Fruit fly (Drosophila melanogaster) whole organism, prepupa: ENCODE measurements around the gene Pdh.

Experiments used
- Blimp-1 ChIP-seq: fragments of 200-800 bp; sonication (Bioruptor generic); optimal IDR thresholded peaks from 3 replicates; lab custom pipeline; 2017; ENCODE audit warnings: missing biosample characterization, missing genetic modification characterization, mild to moderate bottlenecking, moderate library complexity, missing genetic modification reagents
- CG10631 ChIP-seq: fragments of 200-800 bp; sonication (Bioruptor generic); optimal IDR thresholded peaks from 2 replicates; lab custom pipeline; 2016; ENCODE audit warnings: missing biosample characterization, missing genetic modification characterization
- CG10669 ChIP-seq: fragments of 200-800 bp; sonication (Bioruptor generic); optimal IDR thresholded peaks from 3 replicates; lab custom pipeline; 2018; ENCODE audit warnings: missing biosample characterization, mild to moderate bottlenecking, missing genetic modification characterization, moderate library complexity
- CG11294 ChIP-seq: fragments of 200-800 bp; sonication (Bioruptor generic); IDR thresholded peaks from 2 replicates; pipeline ENCODE4 v1.3.6; 2022; ENCODE audit warnings: missing biosample characterization, missing genetic modification characterization
- CG11762 ChIP-seq: fragments of 200-800 bp; sonication (Bioruptor generic); optimal IDR thresholded peaks from 3 replicates; lab custom pipeline; 2016; ENCODE audit warnings: missing biosample characterization, missing genetic modification characterization; ENCODE audit not compliant: insufficient read depth
- CG11902 ChIP-seq: fragments of 200-800 bp; sonication (Bioruptor generic); optimal IDR thresholded peaks from 3 replicates; lab custom pipeline; 2016; ENCODE audit warnings: missing biosample characterization, missing genetic modification characterization
- CG15336 ChIP-seq: fragments of 200-800 bp; sonication (Bioruptor generic); IDR thresholded peaks from 2 replicates; pipeline ENCODE4 v1.3.6; 2022; ENCODE audit warnings: missing biosample characterization, missing genetic modification characterization
- CG1621 ChIP-seq: fragments of 200-800 bp; sonication (Bioruptor generic); optimal IDR thresholded peaks from 3 replicates; lab custom pipeline; 2018; ENCODE audit warnings: missing biosample characterization, mild to moderate bottlenecking, missing genetic modification characterization
- CG16779 ChIP-seq: fragments of 200-800 bp; sonication (Bioruptor generic); optimal IDR thresholded peaks from 3 replicates; lab custom pipeline; 2017; ENCODE audit warnings: missing biosample characterization, mild to moderate bottlenecking, missing genetic modification characterization
- CG3032 ChIP-seq: fragments of 200-800 bp; optimal IDR thresholded peaks from 2 replicates; lab custom pipeline; 2019; ENCODE audit warnings: missing biosample characterization, mild to moderate bottlenecking, missing genetic modification characterization, moderate library complexity
- CG31627 ChIP-seq: fragments of 200-800 bp; sonication (Bioruptor generic); optimal IDR thresholded peaks from 3 replicates; lab custom pipeline; 2016; ENCODE audit warnings: missing biosample characterization, missing genetic modification characterization
- CG34406 ChIP-seq: fragments of 200-800 bp; sonication (Bioruptor generic); optimal IDR thresholded peaks from 3 replicates; lab custom pipeline; 2016; ENCODE audit warnings: missing biosample characterization, missing genetic modification characterization
- CG3919 ChIP-seq: fragments of 200-800 bp; sonication (Bioruptor generic); optimal IDR thresholded peaks from 3 replicates; lab custom pipeline; 2016; ENCODE audit warnings: missing biosample characterization, missing genetic modification characterization
- CG4318 ChIP-seq: fragments of 200-800 bp; sonication (Bioruptor generic); optimal IDR thresholded peaks from 3 replicates; lab custom pipeline; 2017; ENCODE audit warnings: missing biosample characterization, mild to moderate bottlenecking, missing genetic modification characterization
- CG6163 ChIP-seq: fragments of 200-800 bp; sonication (Bioruptor generic); IDR thresholded peaks from 3 replicates; pipeline ENCODE4 v1.3.6; 2022; ENCODE audit warnings: missing biosample characterization, missing genetic modification characterization
- CG6276 ChIP-seq: fragments of 200-800 bp; sonication (Bioruptor generic); optimal IDR thresholded peaks from 2 replicates; lab custom pipeline; 2017; ENCODE audit warnings: missing biosample characterization, mild to moderate bottlenecking, missing genetic modification characterization
- CG6808 ChIP-seq: fragments of 200-800 bp; sonication (Bioruptor generic); optimal IDR thresholded peaks from 3 replicates; lab custom pipeline; 2017; ENCODE audit warnings: missing biosample characterization, missing genetic modification characterization, mild to moderate bottlenecking, moderate library complexity, missing genetic modification reagents
- CG8119 ChIP-seq: fragments of 200-800 bp; sonication (Bioruptor generic); IDR thresholded peaks from 3 replicates; pipeline ENCODE4 v1.3.6; 2022; ENCODE audit warnings: missing biosample characterization, missing genetic modification characterization
- CG8319 ChIP-seq: fragments of 200-800 bp; sonication (Bioruptor generic); optimal IDR thresholded peaks from 3 replicates; lab custom pipeline; 2016; ENCODE audit warnings: missing biosample characterization, missing genetic modification characterization
- CG8632 ChIP-seq: fragments of 200-800 bp; sonication (Bioruptor generic); optimal IDR thresholded peaks from 3 replicates; lab custom pipeline; 2016; ENCODE audit warnings: missing biosample characterization, missing genetic modification characterization
- CG9139 ChIP-seq: fragments of 200-800 bp; sonication (Bioruptor generic); optimal IDR thresholded peaks from 3 replicates; lab custom pipeline; 2017; ENCODE audit warnings: missing biosample characterization, mild to moderate bottlenecking, missing genetic modification characterization
- Eip75B ChIP-seq: fragments of 200-800 bp; sonication (Bioruptor generic); optimal IDR thresholded peaks from 3 replicates; lab custom pipeline; 2016; ENCODE audit warnings: missing biosample characterization, missing genetic modification characterization
- Eip78C ChIP-seq: fragments of 200-800 bp; sonication (Bioruptor generic); peaks from one replicate; lab custom pipeline; 2016; ENCODE audit warnings: missing biosample characterization, missing genetic modification characterization
- Ets21C ChIP-seq: fragments of 200-800 bp; sonication (Bioruptor generic); optimal IDR thresholded peaks from 3 replicates; lab custom pipeline; 2016; ENCODE audit warnings: missing biosample characterization, missing genetic modification characterization
- Ets96B ChIP-seq: fragments of 200-800 bp; optimal IDR thresholded peaks from 2 replicates; lab custom pipeline; 2019; ENCODE audit warnings: missing biosample characterization, mild to moderate bottlenecking, missing genetic modification characterization, moderate library complexity
- Gug ChIP-seq: fragments of 200-800 bp; sonication (Bioruptor generic); IDR thresholded peaks from 2 replicates; pipeline ENCODE4 v1.3.6; 2022; ENCODE audit warnings: missing biosample characterization, missing genetic modification characterization
- Hr38 ChIP-seq: sonication (Bioruptor generic); optimal IDR thresholded peaks from 2 replicates; lab custom pipeline; 2016; ENCODE audit warnings: missing biosample characterization, missing genetic modification characterization
- Hr39 ChIP-seq: fragments of 200-800 bp; sonication (Bioruptor generic); optimal IDR thresholded peaks from 2 replicates; lab custom pipeline; 2016; ENCODE audit warnings: missing biosample characterization, missing genetic modification characterization
- Hr4 ChIP-seq: fragments of 200-800 bp; sonication (Bioruptor generic); optimal IDR thresholded peaks from 3 replicates; lab custom pipeline; 2016; ENCODE audit warnings: missing biosample characterization, missing genetic modification characterization
- Met ChIP-seq: fragments of 200-800 bp; sonication (Bioruptor generic); optimal IDR thresholded peaks from 3 replicates; lab custom pipeline; 2016; ENCODE audit warnings: missing biosample characterization, missing genetic modification characterization
- OdsH ChIP-seq: fragments of 200-800 bp; sonication (Bioruptor generic); optimal IDR thresholded peaks from 3 replicates; lab custom pipeline; 2016; ENCODE audit warnings: missing biosample characterization, missing genetic modification characterization
- Smox ChIP-seq: fragments of 200-800 bp; sonication (Bioruptor generic); optimal IDR thresholded peaks from 3 replicates; lab custom pipeline; 2016; ENCODE audit warnings: missing biosample characterization, missing genetic modification characterization
- Sox102F ChIP-seq: fragments of 200-800 bp; sonication (Bioruptor generic); optimal IDR thresholded peaks from 2 replicates; lab custom pipeline; 2016; ENCODE audit warnings: missing biosample characterization, mild to moderate bottlenecking, missing genetic modification characterization
- Sox14 ChIP-seq: fragments of 200-800 bp; sonication (Bioruptor generic); optimal IDR thresholded peaks from 3 replicates; lab custom pipeline; 2016; ENCODE audit warnings: missing biosample characterization, missing genetic modification characterization
- dac ChIP-seq: fragments of 200-800 bp; sonication (Bioruptor generic); optimal IDR thresholded peaks from 2 replicates; lab custom pipeline; 2017; ENCODE audit warnings: missing biosample characterization, mild to moderate bottlenecking, missing genetic modification characterization
- dsx ChIP-seq: fragments of 200-800 bp; optimal IDR thresholded peaks from 3 replicates; lab custom pipeline; 2019; ENCODE audit warnings: missing biosample characterization, mild to moderate bottlenecking, missing genetic modification characterization, moderate library complexity; ENCODE audit not compliant: poor library complexity, severe bottlenecking
- eg ChIP-seq: fragments of 200-800 bp; sonication (Bioruptor generic); IDR thresholded peaks from 3 replicates; pipeline ENCODE4 v1.3.6; 2022; ENCODE audit warnings: missing biosample characterization, missing genetic modification characterization
- esn ChIP-seq: fragments of 200-800 bp; sonication (Bioruptor generic); optimal IDR thresholded peaks from 2 replicates; lab custom pipeline; 2016; ENCODE audit warnings: missing biosample characterization, mild to moderate bottlenecking, missing genetic modification characterization, moderate library complexity
- fd59A ChIP-seq: fragments of 200-800 bp; sonication (Bioruptor generic); optimal IDR thresholded peaks from 2 replicates; lab custom pipeline; 2017; ENCODE audit warnings: missing biosample characterization, mild to moderate bottlenecking, missing genetic modification characterization, missing genetic modification reagents
- fd85E ChIP-seq: fragments of 200-800 bp; sonication (Bioruptor generic); optimal IDR thresholded peaks from 3 replicates; lab custom pipeline; 2016; ENCODE audit warnings: missing biosample characterization, missing genetic modification characterization
- fkh ChIP-seq: fragments of 200-800 bp; sonication (Bioruptor generic); optimal IDR thresholded peaks from 3 replicates; lab custom pipeline; 2017; ENCODE audit warnings: missing biosample characterization, mild to moderate bottlenecking, missing genetic modification characterization, moderate library complexity
- net ChIP-seq: fragments of 200-800 bp; sonication (Bioruptor generic); optimal IDR thresholded peaks from 3 replicates; lab custom pipeline; 2016; ENCODE audit warnings: missing biosample characterization, missing genetic modification characterization
- salr ChIP-seq, 2 experiments: fragments of 200-800 bp; sonication (Bioruptor generic); optimal IDR thresholded peaks; 3 replicates each; lab custom pipeline; 2016 to 2018; ENCODE audit warnings: missing biosample characterization in 2 of 2, missing genetic modification characterization in 2 of 2, mild to moderate bottlenecking in 1 of 2
- spab ChIP-seq: fragments of 200-800 bp; sonication (Bioruptor generic); optimal IDR thresholded peaks from 2 replicates; lab custom pipeline; 2017; ENCODE audit warnings: missing biosample characterization, mild to moderate bottlenecking, missing genetic modification characterization, missing genetic modification reagents
- ss ChIP-seq, 2 experiments: fragments of 200-800 bp; sonication (Bioruptor generic); optimal IDR thresholded peaks; 2 replicates in 1 of 2; 3 replicates in 1 of 2; lab custom pipeline; 2017 to 2018; ENCODE audit warnings: mild to moderate bottlenecking in 2 of 2, missing biosample characterization in 2 of 2, missing genetic modification characterization in 2 of 2, moderate library complexity in 1 of 2
- topi ChIP-seq: fragments of 200-800 bp; sonication (Bioruptor generic); optimal IDR thresholded peaks from 3 replicates; lab custom pipeline; 2016; ENCODE audit warnings: missing biosample characterization, missing genetic modification characterization
- vri ChIP-seq: fragments of 200-800 bp; sonication (Bioruptor generic); optimal IDR thresholded peaks from 3 replicates; lab custom pipeline; 2016; ENCODE audit warnings: missing biosample characterization, mild to moderate bottlenecking, missing genetic modification characterization

Gene Pdh

dm6 chr3L:16385252-16385879 lies 31.3 kb upstream of the Pdh start (continued):
- TF ChIP-seq fd85E (GFP tag; lab: Kevin White, UChicago) = no peak
- TF ChIP-seq Hr39 (GFP tag; lab: Kevin White, UChicago) = no peak
- no peak for TF ChIP-seq CG1621 (tag; lab: Kevin White, UChicago)
- TF ChIP-seq OdsH (GFP tag; lab: Kevin White, UChicago) = no peak
- TF ChIP-seq Gug = no peak
- TF ChIP-seq CG6276 (GFP tag; lab: Kevin White, UChicago) = peak; percentile 19
- no peak for TF ChIP-seq CG11294 (GFP tag; lab: Robert Waterston, UW)
- TF ChIP-seq CG9139 (GFP tag; lab: Kevin White, UChicago) = peak; percentile 37
- no peak for TF ChIP-seq spab (GFP tag; lab: Kevin White, UChicago)
- TF ChIP-seq Ets96B (tag; lab: Kevin White, UChicago) = no peak
- TF ChIP-seq eg (GFP tag; lab: Robert Waterston, UW) = no peak
- TF ChIP-seq CG3919 = no peak
- TF ChIP-seq Smox (GFP tag; lab: Kevin White, UChicago) = no peak
- TF ChIP-seq net (GFP tag; lab: Kevin White, UChicago) = no peak
- TF ChIP-seq Blimp-1 (GFP tag; lab: Kevin White, UChicago) = no peak
- peak; percentile 60 for TF ChIP-seq Eip78C
- no peak for TF ChIP-seq CG34406

dm6 chr3L:16384145-16384705 lies 30.1 kb upstream of the Pdh start:
- TF ChIP-seq fd85E (GFP tag; lab: Kevin White, UChicago) (no peak), Sox102F (GFP tag; lab: Kevin White, UChicago) (no peak), CG10631 (GFP tag; lab: Kevin White, UChicago) (no peak), CG3032 (no peak), CG16779 (tag; lab: Kevin White, UChicago) (peak; percentile 15), Met (no peak), salr (GFP tag; optimal IDR thresholded peaks at IDR 0.05; lab: Kevin White, UChicago) (no peak), CG6808 (GFP tag; lab: Kevin White, UChicago) (no peak), CG6163 (GFP tag; lab: Robert Waterston, UW) (no peak), Sox14 (GFP tag; lab: Kevin White, UChicago) (no peak), Hr38 (GFP tag; lab: Kevin White, UChicago) (no peak), CG34406 (no peak), dac (GFP tag; lab: Kevin White, UChicago) (no peak), Gug (no peak), spab (GFP tag; lab: Kevin White, UChicago) (no peak), topi (no peak), CG4318 (GFP tag; lab: Kevin White, UChicago) (no peak), OdsH (GFP tag; lab: Kevin White, UChicago) (no peak), CG6276 (GFP tag; lab: Kevin White, UChicago) (peak; percentile 52), CG10669 (no peak), ss (GFP tag; optimal IDR thresholded peaks at IDR 0.05; lab: Kevin White, UChicago) (peak in 1 of 2 experiments; percentile 9), CG8632 (GFP tag; lab: Kevin White, UChicago) (no peak), CG31627 (GFP tag; lab: Kevin White, UChicago) (no peak), dsx (no peak), CG8319 (GFP tag; lab: Kevin White, UChicago) (no peak), CG11762 (GFP tag; lab: Kevin White, UChicago) (no peak), esn (GFP tag; lab: Kevin White, UChicago) (no peak), CG1621 (tag; lab: Kevin White, UChicago) (no peak), Eip75B (GFP tag; lab: Kevin White, UChicago) (no peak), Hr4 (GFP tag; lab: Kevin White, UChicago) (no peak), CG8119 (GFP tag; lab: Robert Waterston, UW) (peak; percentile 51; the same call in 1 of the 3 replicates), net (GFP tag; lab: Kevin White, UChicago) (no peak), CG15336 (no peak), vri (GFP tag; lab: Kevin White, UChicago) (peak; percentile 32), fd59A (GFP tag; lab: Kevin White, UChicago) (no peak), CG11902 (GFP tag; lab: Kevin White, UChicago) (no peak), fkh (no peak), CG3919 (no peak), Ets21C (GFP tag; lab: Kevin White, UChicago) (no peak), Ets96B (tag; lab: Kevin White, UChicago) (no peak)
